Fruit fly (Drosophila melanogaster): ENCODE results near the gene Bhmt.

Gene Bhmt

DNA sequence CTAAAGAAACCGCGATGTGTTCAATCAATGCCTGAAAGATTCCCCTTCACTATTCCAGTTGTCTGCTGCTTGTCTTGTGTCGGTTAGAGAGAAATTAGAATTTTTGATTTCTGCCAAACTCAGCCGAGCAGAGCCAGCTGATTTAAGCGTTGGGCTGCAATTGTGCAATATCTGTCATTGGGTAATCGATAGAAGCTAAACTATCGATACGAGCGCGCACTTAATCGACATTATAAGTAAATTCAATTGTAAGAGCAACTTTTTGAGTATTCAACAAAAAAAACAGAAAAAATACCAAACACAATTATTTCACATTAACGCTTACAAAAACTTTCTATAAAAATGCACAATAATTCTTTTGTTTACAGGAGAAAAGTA lies 13.3 kb downstream of the Bhmt start, which contains the start of gene ssp3:
TSS of gene ssp3 (minus strand) at position 164 of the 378 bp plus-strand sequence.
- no peak for TF ChIP-seq fkh (GFP tag; optimal IDR thresholded peaks at IDR 0.05)
- no peak for TF ChIP-seq Eip75B (GFP tag; optimal IDR thresholded peaks at IDR 0.05)
- no peak for TF ChIP-seq CG6808 (GFP tag; optimal IDR thresholded peaks at IDR 0.05)
- peak; percentile 25 for TF ChIP-seq Eip78C (GFP tag)
- TF ChIP-seq fd59A (GFP tag; optimal IDR thresholded peaks at IDR 0.05), result no peak
- no peak for TF ChIP-seq Hr39 (GFP tag; optimal IDR thresholded peaks at IDR 0.05)
- TF ChIP-seq eg (GFP tag; IDR thresholded peaks at IDR 0.05), result no peak
- no peak for TF ChIP-seq fd85E (GFP tag; optimal IDR thresholded peaks at IDR 0.05)
- TF ChIP-seq Sox102F (GFP tag; optimal IDR thresholded peaks at IDR 0.05), result no peak
- TF ChIP-seq Ets96B (tag; optimal IDR thresholded peaks at IDR 0.05), result no peak
- no peak for TF ChIP-seq CG8319 (GFP tag; optimal IDR thresholded peaks at IDR 0.05)
- TF ChIP-seq topi (GFP tag; optimal IDR thresholded peaks at IDR 0.05), result no peak
- no peak for TF ChIP-seq dac (GFP tag; optimal IDR thresholded peaks at IDR 0.05)
- peak; percentile 18 for TF ChIP-seq Sox14 (GFP tag; optimal IDR thresholded peaks at IDR 0.05)
- peak; percentile 82 for TF ChIP-seq vri (GFP tag; optimal IDR thresholded peaks at IDR 0.05)
- no peak for TF ChIP-seq CG11902 (GFP tag; optimal IDR thresholded peaks at IDR 0.05)
- TF ChIP-seq ss (GFP tag; optimal IDR thresholded peaks at IDR 0.05), result no peak
- no peak for TF ChIP-seq Lpt (GFP tag; optimal IDR thresholded peaks at IDR 0.05)
- TF ChIP-seq CG11762 (GFP tag; optimal IDR thresholded peaks at IDR 0.05; ENCODE audit: insufficient read depth), result no peak
- peak; percentile 95 for TF ChIP-seq achi (GFP tag; optimal IDR thresholded peaks at IDR 0.05)
- no peak for TF ChIP-seq dsx (GFP tag; optimal IDR thresholded peaks at IDR 0.05; ENCODE audit: poor library complexity, severe bottlenecking)

dm6 chr2L:18943309-18943708 lies 13.8 kb downstream of the Bhmt start:
- TF ChIP-seq CG6808 (GFP tag; optimal IDR thresholded peaks at IDR 0.05) (peak; percentile 43), dsx (GFP tag; optimal IDR thresholded peaks at IDR 0.05; ENCODE audit: poor library complexity, severe bottlenecking) (peak; percentile 46), CG6854 (GFP tag; optimal IDR thresholded peaks at IDR 0.05) (peak; percentile 38), Eip78C (GFP tag) (peak; percentile 42), CG32006 (GFP tag; optimal IDR thresholded peaks at IDR 0.05) (no peak), ss (GFP tag; optimal IDR thresholded peaks at IDR 0.05) (peak; percentile 68 to 69)

DNA sequence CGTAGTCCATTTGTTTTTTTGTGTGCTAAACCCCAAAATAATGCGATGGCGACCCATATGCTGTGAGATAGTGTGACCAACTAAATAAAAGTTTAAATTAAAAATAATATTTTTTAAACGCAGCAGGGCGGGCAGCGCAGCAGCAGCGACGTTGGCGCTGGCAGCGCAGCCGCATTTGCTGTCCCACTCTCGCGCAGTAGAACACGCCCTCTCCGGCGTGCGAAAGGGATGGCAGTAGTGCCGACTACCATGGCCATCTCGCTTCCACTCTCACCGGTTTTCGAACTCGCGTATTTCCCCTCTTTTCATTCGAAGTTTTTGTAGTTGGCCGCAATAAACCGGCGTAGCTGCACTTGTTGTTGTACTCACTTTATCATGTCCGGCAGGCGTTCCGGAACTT lies 21.1 kb downstream of the Bhmt start:
- peak; percentile 8 for TF ChIP-seq esn (GFP tag; optimal IDR thresholded peaks at IDR 0.05)
- TF ChIP-seq CG16779 (tag; optimal IDR thresholded peaks at IDR 0.05), result no peak
- no peak for TF ChIP-seq dac (GFP tag; optimal IDR thresholded peaks at IDR 0.05)
- no peak for TF ChIP-seq Ets21C (GFP tag; optimal IDR thresholded peaks at IDR 0.05)
- TF ChIP-seq Gug (GFP tag; IDR thresholded peaks at IDR 0.05), result no peak
- TF ChIP-seq CG6276 (GFP tag; optimal IDR thresholded peaks at IDR 0.05), result no peak
- no peak for TF ChIP-seq Lpt (GFP tag; optimal IDR thresholded peaks at IDR 0.05)
- no peak for TF ChIP-seq CG6792 (GFP tag; optimal IDR thresholded peaks at IDR 0.05)
- TF ChIP-seq CG6163 (GFP tag; IDR thresholded peaks at IDR 0.05), result peak; percentile 49; the same call in 1 of the 3 replicates
- TF ChIP-seq Eip93F (GFP tag; optimal IDR thresholded peaks at IDR 0.05), result no peak
- no peak for TF ChIP-seq CG34406 (GFP tag; optimal IDR thresholded peaks at IDR 0.05)
- no peak for TF ChIP-seq Sox14 (GFP tag; optimal IDR thresholded peaks at IDR 0.05)
- no peak for TF ChIP-seq Hr39 (GFP tag; optimal IDR thresholded peaks at IDR 0.05)
- no peak for TF ChIP-seq Eip75B (GFP tag; optimal IDR thresholded peaks at IDR 0.05)
- peak; percentile 99 for TF ChIP-seq CG1621 (tag; optimal IDR thresholded peaks at IDR 0.05)

DNA sequence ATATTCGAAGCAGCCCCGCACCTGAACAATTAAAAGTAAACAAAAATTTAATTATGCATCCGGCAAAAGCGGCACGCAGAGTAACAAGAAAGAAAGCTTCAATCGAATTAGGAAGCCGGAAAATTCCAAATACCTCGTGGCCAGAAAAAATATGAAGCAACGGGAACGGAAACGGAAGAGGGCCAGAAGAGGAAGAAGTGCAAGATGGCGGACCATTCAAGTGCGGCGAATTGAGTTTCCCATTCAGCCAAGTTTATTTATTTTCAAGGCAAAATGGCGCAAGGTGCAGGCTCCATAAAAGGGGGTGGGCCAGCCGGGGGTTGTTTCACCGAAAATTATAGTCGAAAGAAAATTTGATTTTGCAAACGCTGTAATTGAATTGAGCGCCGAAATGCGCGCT lies 22.5 kb downstream of the Bhmt start:
- no peak for TF ChIP-seq spab (GFP tag; optimal IDR thresholded peaks at IDR 0.05)
- no peak for TF ChIP-seq Met (GFP tag; optimal IDR thresholded peaks at IDR 0.05)
- no peak for TF ChIP-seq Gug (GFP tag; IDR thresholded peaks at IDR 0.05)
- TF ChIP-seq CG7368 (GFP tag; optimal IDR thresholded peaks at IDR 0.05), result no peak
- no peak for TF ChIP-seq dsx (GFP tag; optimal IDR thresholded peaks at IDR 0.05; ENCODE audit: poor library complexity, severe bottlenecking)
- no peak for TF ChIP-seq dac (GFP tag; optimal IDR thresholded peaks at IDR 0.05)
- TF ChIP-seq CG11902 (GFP tag; optimal IDR thresholded peaks at IDR 0.05), result no peak
- no peak for TF ChIP-seq svp (GFP tag)
- TF ChIP-seq CG16779 (tag; optimal IDR thresholded peaks at IDR 0.05), result no peak
- no peak for TF ChIP-seq Hr39 (GFP tag; optimal IDR thresholded peaks at IDR 0.05)
- no peak for TF ChIP-seq achi (GFP tag; optimal IDR thresholded peaks at IDR 0.05)
- TF ChIP-seq CG32006 (GFP tag; optimal IDR thresholded peaks at IDR 0.05), result no peak
- TF ChIP-seq CG3919 (GFP tag; optimal IDR thresholded peaks at IDR 0.05), result no peak
- TF ChIP-seq Hr4 (GFP tag; optimal IDR thresholded peaks at IDR 0.05), result no peak
- TF ChIP-seq Lpt (GFP tag; optimal IDR thresholded peaks at IDR 0.05), result no peak
- TF ChIP-seq ss (GFP tag; optimal IDR thresholded peaks at IDR 0.05), result no peak
- TF ChIP-seq Ets21C (GFP tag; optimal IDR thresholded peaks at IDR 0.05), result no peak
- TF ChIP-seq Eip93F (GFP tag; optimal IDR thresholded peaks at IDR 0.05), result no peak
